Worm (Caenorhabditis elegans): ENCODE data around the gene inx-11.

ce11 chrV:12462908-12463307 lies 24.1 kb upstream of the inx-11 start, which contains the start of gene egl-10:
- TF ChIP-seq mls-2 (tag; optimal IDR thresholded peaks at IDR 0.05) (no peak), elt-1 (tag; optimal IDR thresholded peaks at IDR 0.05; ENCODE audit: borderline replicate concordance, insufficient read depth) (no peak), pha-4 (tag; optimal IDR thresholded peaks at IDR 0.05) (no peak), ztf-11 (tag; optimal IDR thresholded peaks at IDR 0.05) (no peak), ces-1 (GFP tag; optimal IDR thresholded peaks at IDR 0.05) (no peak), zip-8 (tag; optimal IDR thresholded peaks at IDR 0.05) (no peak), nhr-28 (tag; optimal IDR thresholded peaks at IDR 0.05) (no peak), lsy-2 (tag; optimal IDR thresholded peaks at IDR 0.05) (no peak), snpc-4 (tag; optimal IDR thresholded peaks at IDR 0.05) (no peak), bed-3 (GFP tag; optimal IDR thresholded peaks at IDR 0.05) (no peak)

Data from whole organism, mixed stage, embryonic.